Worm (Caenorhabditis elegans): Measurements from ENCODE around the gene cin-4.
"Not testable (repeated sequence)": the region's sequence is repeated elsewhere in the genome, so short reads cannot be mapped to it uniquely, and the experiment has no call there.

The cin-4 gene

DNA sequence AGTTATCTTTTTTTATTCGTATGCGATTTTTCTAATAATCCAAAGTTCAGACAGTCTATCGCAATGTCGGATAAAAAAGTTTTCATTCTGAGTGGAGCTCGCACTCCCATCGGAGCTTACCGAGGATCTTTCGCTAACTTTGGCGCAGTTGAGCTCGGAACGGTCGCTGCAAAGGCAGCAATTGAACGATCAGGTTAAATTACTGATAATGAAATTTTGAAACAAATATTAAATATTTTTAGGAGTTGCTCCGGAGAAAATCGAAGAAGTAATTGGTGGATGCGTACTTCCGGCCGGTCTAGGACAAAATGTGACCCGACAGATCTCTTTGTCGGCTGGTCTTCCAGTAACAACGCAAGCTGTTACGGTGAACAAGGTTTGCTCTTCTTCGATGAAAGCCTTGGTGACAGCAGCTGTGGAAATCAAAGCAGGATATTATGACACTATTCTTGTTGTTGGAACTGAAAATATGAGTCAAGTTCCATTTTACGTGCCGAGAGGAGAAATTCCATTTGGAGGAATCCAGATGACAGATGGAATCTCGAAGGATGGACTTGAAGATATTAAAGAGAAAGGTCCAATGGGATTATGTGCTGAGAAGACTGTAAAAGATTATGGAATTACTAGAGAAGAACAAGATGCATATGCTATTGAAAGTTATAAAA, 37.6 kb downstream of the cin-4 start, which contains the start of gene T02G5.7:
T02G5.7 (plus strand) TSS at position 51 of the 665 bp plus-strand sequence.
- TF ChIP-seq elt-2 (tag; optimal IDR thresholded peaks at IDR 0.05) (no peak), ceh-14 (tag; optimal IDR thresholded peaks at IDR 0.05) (no peak), C38D4.7 (GFP tag; optimal IDR thresholded peaks at IDR 0.05) (no peak), hlh-15 (tag; optimal IDR thresholded peaks at IDR 0.05) (no peak), lim-6 (tag; optimal IDR thresholded peaks at IDR 0.05) (no peak), che-1 (tag; optimal IDR thresholded peaks at IDR 0.05) (no peak), fkh-6 (tag; optimal IDR thresholded peaks at IDR 0.05) (no peak), hlh-30 (tag; optimal IDR thresholded peaks at IDR 0.05; ENCODE audit: insufficient read depth) (no peak), syd-9 (tag; optimal IDR thresholded peaks at IDR 0.05) (no peak), unc-55 (GFP tag; optimal IDR thresholded peaks at IDR 0.05) (no peak), gmeb-2 (tag; optimal IDR thresholded peaks at IDR 0.05) (no peak), ahr-1 (tag; optimal IDR thresholded peaks at IDR 0.05) (no peak), T23F11.4 (GFP tag; optimal IDR thresholded peaks at IDR 0.05) (no peak), nhr-232 (tag; optimal IDR thresholded peaks at IDR 0.05) (no peak), mec-3 (tag; optimal IDR thresholded peaks at IDR 0.05; ENCODE audit: borderline replicate concordance) (no peak), ceh-48 (tag; optimal IDR thresholded peaks at IDR 0.05) (no peak), ceh-2 (tag; optimal IDR thresholded peaks at IDR 0.05) (no peak)

- not testable (repeated sequence) for TF ChIP-seq ztf-16 (tag; optimal IDR thresholded peaks at IDR 0.05); mec-3 (tag; optimal IDR thresholded peaks at IDR 0.05; ENCODE audit: borderline replicate concordance); sox-4 (tag; optimal IDR thresholded peaks at IDR 0.05)
Measured at ce11 chrII:7084021-7084420, 45.9 kb downstream of the cin-4 start, which contains the start of the genes T02G5.14 and T02G5.15. T02G5.14 (plus strand) TSS chrII:7084321. T02G5.15 (plus strand) TSS chrII:7084321.

DNA sequence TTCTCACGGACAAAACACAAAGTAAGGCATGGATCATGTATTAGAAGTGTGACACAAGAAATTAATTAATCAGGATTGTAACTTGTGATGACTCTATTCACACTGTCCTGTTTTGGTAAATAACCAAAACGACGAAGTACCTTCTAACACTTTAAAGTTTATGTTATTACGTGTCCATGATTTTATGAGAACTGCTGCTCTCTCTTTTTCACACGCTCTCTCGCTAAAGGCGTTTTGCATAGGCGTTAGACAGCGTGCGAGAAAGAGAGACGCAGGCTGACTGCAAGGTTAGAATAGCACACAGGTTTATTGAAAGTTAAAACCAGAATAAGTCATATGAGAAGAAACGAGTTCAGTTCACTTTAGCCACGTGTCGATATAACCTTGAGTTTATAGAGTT, 52.0 kb downstream of the cin-4 start:
- no peak for TF ChIP-seq T23F11.4 (GFP tag; optimal IDR thresholded peaks at IDR 0.05)
- no peak for TF ChIP-seq ceh-34 (tag; optimal IDR thresholded peaks at IDR 0.05)
- TF ChIP-seq unc-42 (tag; optimal IDR thresholded peaks at IDR 0.05): peak; percentile 39

ce11 chrII:7090852-7091251, 52.8 kb downstream of the cin-4 start:
- TF ChIP-seq ceh-18 (tag; optimal IDR thresholded peaks at IDR 0.05) (no peak), pha-4 (tag; optimal IDR thresholded peaks at IDR 0.05) (no peak), ceh-6 (GFP tag; optimal IDR thresholded peaks at IDR 0.05) (no peak), Y22D7AL.16 (tag; optimal IDR thresholded peaks at IDR 0.05) (no peak), unc-42 (tag; optimal IDR thresholded peaks at IDR 0.05) (no peak), ceh-24 (tag; optimal IDR thresholded peaks at IDR 0.05) (no peak), hlh-13 (GFP tag; optimal IDR thresholded peaks at IDR 0.05) (no peak), ceh-34 (tag; optimal IDR thresholded peaks at IDR 0.05) (no peak), nhr-232 (tag; optimal IDR thresholded peaks at IDR 0.05) (no peak), hlh-8 (tag; optimal IDR thresholded peaks at IDR 0.05) (no peak), pat-9 (tag; optimal IDR thresholded peaks at IDR 0.05) (no peak), hlh-15 (tag; optimal IDR thresholded peaks at IDR 0.05) (no peak), syd-9 (tag; optimal IDR thresholded peaks at IDR 0.05) (no peak), ref-2 (tag; optimal IDR thresholded peaks at IDR 0.05) (no peak)
